Fruit fly (Drosophila melanogaster) whole organism: ENCODE results near the gene DCP2.

Experiments used
- CG8478 ChIP-seq: fragments of >200 bp; optimal IDR thresholded peaks from 2 replicates; lab custom pipeline; 2018; ENCODE audit warnings: inconsistent platforms
- Dll ChIP-seq: fragments of >200 bp; optimal IDR thresholded peaks from 2 replicates; lab custom pipeline; 2017
- EcR ChIP-seq, 2 experiments: fragments of >200 bp; optimal IDR thresholded peaks; 2 replicates each; lab custom pipeline; 2017; ENCODE audit warnings: missing biosample characterization in 2 of 2, missing genetic modification characterization in 2 of 2, missing genetic modification reagents in 2 of 2
- pan ChIP-seq: fragments of >200 bp; optimal IDR thresholded peaks from 2 replicates; lab custom pipeline; 2017
- psq ChIP-seq: fragments of >200 bp; optimal IDR thresholded peaks from 2 replicates; lab custom pipeline; 2017
- usp ChIP-seq: fragments of >200 bp; optimal IDR thresholded peaks from 2 replicates; lab custom pipeline; 2017; ENCODE audit warnings: missing biosample characterization, missing genetic modification characterization, mixed read lengths

Gene DCP2

DNA sequence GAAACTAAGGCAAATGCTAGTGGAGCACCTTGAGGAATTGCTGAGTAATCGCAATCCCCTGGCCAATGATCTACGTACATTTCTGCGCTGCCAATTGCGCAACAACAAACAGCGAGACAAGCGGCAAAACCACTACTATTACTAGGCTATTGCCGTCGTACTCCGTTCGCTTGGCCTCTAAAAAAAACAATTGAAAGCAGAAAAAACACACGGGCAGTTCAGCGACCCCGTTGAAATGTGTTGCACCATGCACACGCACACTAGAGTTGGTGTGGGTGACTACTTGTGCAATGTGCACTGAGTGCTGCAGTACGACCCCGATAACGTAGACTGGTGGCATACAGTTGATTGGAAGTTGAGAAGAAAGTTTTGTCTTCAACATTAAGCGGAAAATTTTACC, 1.7 kb downstream of the DCP2 start:
- TF ChIP-seq EcR (GFP tag; optimal IDR thresholded peaks at IDR 0.05; lab: Kevin White, UChicago) (peak; percentile 49 to 97), Dll (lab: Kevin White, UChicago) (no peak)

DNA sequence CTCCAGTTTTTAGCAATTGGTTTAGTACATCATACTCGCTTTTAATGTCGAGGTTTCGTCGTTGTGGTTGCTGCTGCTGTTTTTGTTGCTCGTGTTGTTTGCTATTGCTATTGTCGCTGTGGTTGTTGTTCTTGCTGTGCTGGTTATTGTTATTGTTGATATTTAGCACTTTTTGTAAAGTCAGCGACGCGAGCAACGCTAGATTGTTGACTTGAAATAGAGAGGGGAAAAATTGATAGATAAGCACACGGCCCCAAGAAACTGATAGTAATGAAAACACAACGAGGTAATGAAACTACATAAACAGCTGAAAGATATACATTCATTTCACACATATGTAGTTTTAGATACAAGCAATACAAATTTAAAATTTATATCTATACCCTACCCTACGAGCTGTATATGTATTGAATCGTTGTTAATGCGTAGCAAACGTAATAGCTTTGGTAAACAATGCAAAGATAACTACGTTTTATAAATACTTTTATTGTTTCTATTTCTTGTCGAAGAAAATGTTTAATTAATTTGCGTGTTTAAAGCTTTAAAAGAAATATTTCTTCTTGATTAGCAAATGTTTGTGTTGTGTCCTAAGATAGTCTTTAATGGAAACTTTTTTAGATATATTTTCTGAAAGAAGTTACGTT, 2.3 kb downstream of the DCP2 start:
- TF ChIP-seq Dll (lab: Kevin White, UChicago): no peak
- no peak for TF ChIP-seq usp (GFP tag; lab: Kevin White, UChicago)
- TF ChIP-seq CG8478: no peak
- TF ChIP-seq pan (lab: Kevin White, UChicago): no peak
- TF ChIP-seq psq (lab: Kevin White, UChicago): no peak
- no peak for TF ChIP-seq EcR (GFP tag; optimal IDR thresholded peaks at IDR 0.05; lab: Kevin White, UChicago)

DNA sequence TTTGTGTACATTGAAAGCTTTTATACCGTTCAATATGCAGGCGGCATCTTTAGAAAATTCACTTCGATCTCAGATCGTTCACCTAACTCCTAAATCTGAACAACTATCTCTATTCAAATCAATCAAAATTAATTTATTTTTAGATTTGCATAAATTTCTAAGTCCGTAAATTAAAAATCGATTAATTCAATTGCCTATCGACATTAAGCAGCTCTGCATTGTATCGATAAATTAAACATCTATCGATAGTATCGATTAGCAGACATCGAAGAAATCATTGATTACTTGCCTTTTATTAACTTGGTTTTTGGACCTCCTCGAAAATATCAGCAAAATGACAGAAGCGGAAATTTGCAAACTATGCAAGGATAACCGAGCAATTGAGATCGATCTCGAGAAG, 9.5 kb downstream of the DCP2 start, which contains the start of gene CkIIalpha-i1:
Gene CkIIalpha-i1 (plus strand): TSS at position 266 of the 400 bp plus-strand sequence.
- no peak for TF ChIP-seq pan (lab: Kevin White, UChicago)
- TF ChIP-seq EcR (GFP tag; optimal IDR thresholded peaks at IDR 0.05; lab: Kevin White, UChicago): no peak
- no peak for TF ChIP-seq CG8478

DNA sequence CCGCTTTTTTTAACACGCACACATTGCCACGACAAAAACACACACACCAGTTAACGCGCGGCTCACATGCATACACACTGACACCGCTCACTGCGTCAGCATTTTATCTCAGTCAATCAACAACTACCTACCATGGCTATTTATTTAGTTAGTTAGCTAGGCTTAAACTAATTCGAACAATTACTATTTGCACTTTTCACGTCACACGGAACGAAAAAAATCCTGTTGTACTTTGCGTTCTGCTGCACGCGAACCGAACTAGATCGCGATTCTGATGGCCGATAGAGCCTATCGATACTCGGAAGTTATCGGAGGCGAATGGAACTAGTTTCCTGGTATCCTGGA, 10.1 kb downstream of the DCP2 start, which contains the start of gene fwe:
Gene fwe (minus strand): TSS at position 268 of the 345 bp plus-strand sequence.
- TF ChIP-seq CG8478 (no peak), pan (lab: Kevin White, UChicago) (no peak), Dll (lab: Kevin White, UChicago) (no peak)

dm6 chr3L:15815353-15816142, 10.7 kb downstream of the DCP2 start:
- TF ChIP-seq usp (GFP tag; lab: Kevin White, UChicago) (no peak), CG8478 (peak; percentile 34)

- TF ChIP-seq usp (GFP tag; lab: Kevin White, UChicago) (no peak), Dll (lab: Kevin White, UChicago) (no peak), psq (lab: Kevin White, UChicago) (no peak), pan (lab: Kevin White, UChicago) (no peak), CG8478 (no peak), EcR (GFP tag; optimal IDR thresholded peaks at IDR 0.05; lab: Kevin White, UChicago) (no peak)
These were observed 12.2 kb downstream of the DCP2 start for dm6 chr3L:15813988-15814387.

DNA sequence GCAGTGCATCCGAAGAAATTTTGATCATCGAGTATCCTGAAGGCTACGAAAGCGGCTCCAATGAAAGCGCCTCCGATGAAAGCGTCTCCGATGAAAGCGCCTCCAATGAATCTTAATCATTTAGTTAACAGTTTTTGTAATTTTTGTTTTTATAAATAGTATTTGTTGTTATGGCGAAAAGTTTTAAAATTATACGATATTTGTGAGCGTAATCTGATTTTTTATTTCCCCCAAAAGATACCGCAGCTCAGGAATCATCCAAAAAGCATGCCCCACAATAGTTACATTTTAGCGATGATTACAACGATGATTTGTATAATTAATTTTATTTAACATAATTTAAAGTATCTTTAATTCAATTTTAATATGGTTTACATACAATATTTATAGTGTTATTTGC, 16.5 kb downstream of the DCP2 start:
- no peak for TF ChIP-seq CG8478
- TF ChIP-seq Dll (lab: Kevin White, UChicago): no peak
- TF ChIP-seq usp (GFP tag; lab: Kevin White, UChicago): no peak
- TF ChIP-seq EcR (GFP tag; optimal IDR thresholded peaks at IDR 0.05; lab: Kevin White, UChicago): no peak

DNA sequence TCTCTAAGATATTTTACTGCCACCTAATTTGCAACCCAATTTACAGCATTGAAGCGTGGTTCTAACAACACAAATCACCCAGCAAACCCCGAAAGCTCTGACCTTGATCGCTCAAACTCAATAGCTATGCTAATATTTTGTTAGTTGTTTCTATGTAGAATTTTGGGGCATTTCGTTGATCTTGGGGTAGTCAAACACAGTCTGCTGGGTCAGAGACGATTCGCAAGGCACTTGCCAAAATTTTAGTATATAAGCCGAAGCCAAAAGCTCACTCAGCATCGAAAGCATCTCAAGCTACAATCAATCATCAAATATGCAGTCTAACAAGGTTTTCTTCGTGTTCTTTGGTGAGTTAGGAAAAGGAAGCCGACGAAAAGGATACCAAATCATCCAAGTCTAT, 17.0 kb downstream of the DCP2 start, which contains the start of gene CG13445:
Gene CG13445 (plus strand): TSS at position 301 of the 400 bp plus-strand sequence.
- TF ChIP-seq pan (lab: Kevin White, UChicago) (no peak), EcR (GFP tag; optimal IDR thresholded peaks at IDR 0.05; lab: Kevin White, UChicago) (no peak), CG8478 (no peak), Dll (lab: Kevin White, UChicago) (no peak)

- TF ChIP-seq usp (GFP tag; lab: Kevin White, UChicago) (no peak), pan (lab: Kevin White, UChicago) (no peak), CG8478 (no peak), Dll (lab: Kevin White, UChicago) (no peak), EcR (GFP tag; optimal IDR thresholded peaks at IDR 0.05; lab: Kevin White, UChicago) (no peak), psq (lab: Kevin White, UChicago) (no peak)
These were observed 17.6 kb downstream of the DCP2 start for dm6 chr3L:15808667-15809066.

- no peak for TF ChIP-seq CG8478
- no peak for TF ChIP-seq Dll (lab: Kevin White, UChicago)
- TF ChIP-seq pan (lab: Kevin White, UChicago): no peak
- no peak for TF ChIP-seq usp (GFP tag; lab: Kevin White, UChicago)
- TF ChIP-seq EcR (GFP tag; optimal IDR thresholded peaks at IDR 0.05; lab: Kevin White, UChicago): no peak
- TF ChIP-seq psq (lab: Kevin White, UChicago): no peak
These were observed 18.2 kb downstream of the DCP2 start, which contains the start of gene CG6244 for dm6 chr3L:15808022-15808421. TSS of gene CG6244 (plus strand) at chr3L:15808322.

DNA sequence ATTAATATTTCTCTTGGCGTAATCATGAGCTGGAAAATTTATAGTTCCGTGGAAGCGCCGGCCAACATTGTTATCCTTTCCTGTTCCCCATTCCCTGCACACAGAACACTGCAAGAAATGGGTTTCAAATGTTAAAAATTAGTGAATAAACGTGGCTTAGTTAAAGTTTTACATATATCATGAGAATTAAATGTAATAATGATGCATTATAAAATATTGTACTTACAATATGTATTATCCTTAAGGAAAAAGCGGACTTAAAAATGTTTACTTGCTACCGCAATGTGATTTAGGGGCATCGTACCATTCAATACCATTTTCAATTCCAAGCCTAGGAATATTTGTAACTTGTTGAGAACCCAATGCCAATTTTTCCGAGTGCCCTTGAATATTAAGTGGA, 23.6 kb downstream of the DCP2 start:
- TF ChIP-seq CG8478: no peak
- TF ChIP-seq psq (lab: Kevin White, UChicago): no peak
- no peak for TF ChIP-seq usp (GFP tag; lab: Kevin White, UChicago)
- TF ChIP-seq Dll (lab: Kevin White, UChicago): no peak
- no peak for TF ChIP-seq EcR (GFP tag; optimal IDR thresholded peaks at IDR 0.05; lab: Kevin White, UChicago)
- no peak for TF ChIP-seq pan (lab: Kevin White, UChicago)

DNA sequence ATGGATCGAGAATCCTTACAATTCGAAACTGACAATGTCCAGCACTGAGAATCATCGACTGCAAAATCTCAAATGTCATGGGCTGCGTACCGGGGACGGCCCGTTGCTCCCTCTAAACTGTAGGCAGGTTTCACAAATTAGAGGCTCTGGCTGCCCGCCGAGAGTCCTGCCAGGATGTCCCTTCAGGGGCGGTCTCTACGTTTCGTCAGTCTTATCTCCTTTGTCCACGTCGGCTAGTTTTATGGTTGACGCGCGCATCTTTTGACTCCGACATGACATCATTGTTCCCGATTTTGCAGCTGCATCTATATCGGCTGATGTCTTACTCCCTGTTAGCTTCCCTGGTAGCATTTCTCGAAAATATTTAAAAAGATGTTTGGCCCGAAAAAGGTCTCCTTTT, 24.1 kb downstream of the DCP2 start:
- TF ChIP-seq Dll (lab: Kevin White, UChicago) (no peak), usp (GFP tag; lab: Kevin White, UChicago) (no peak), pan (lab: Kevin White, UChicago) (no peak), psq (lab: Kevin White, UChicago) (no peak)
